Fruit fly (Drosophila melanogaster) whole organism, embryonic: ENCODE data around the gene VhaSFD.

ENCODE experiments used
- Adf1 ChIP-seq: fragments of 200-800 bp; sonication (Bioruptor generic); IDR thresholded peaks from 2 replicates; pipeline ENCODE4 v1.3.6; 2022; ENCODE audit warnings: missing biosample characterization, missing genetic modification characterization
- BEAF-32 ChIP-seq: fragments of 200-800 bp; sonication (Bioruptor generic); optimal IDR thresholded peaks from 3 replicates; lab custom pipeline; 2017; ENCODE audit warnings: missing biosample characterization, missing genetic modification characterization, mild to moderate bottlenecking, moderate library complexity, missing genetic modification reagents
- Blimp-1 ChIP-seq: fragments of 200-800 bp; sonication (Bioruptor generic); optimal IDR thresholded peaks from 3 replicates; lab custom pipeline; 2018; ENCODE audit warnings: missing biosample characterization, missing genetic modification characterization, mild to moderate bottlenecking, moderate library complexity, missing genetic modification reagents
- CG10267 ChIP-seq: fragments of 200-800 bp; sonication (Bioruptor generic); optimal IDR thresholded peaks from 2 replicates; lab custom pipeline; 2018; ENCODE audit warnings: missing biosample characterization, mild to moderate bottlenecking, missing genetic modification characterization, moderate library complexity
- CG12299 ChIP-seq: fragments of 200-800 bp; sonication (Bioruptor generic); optimal IDR thresholded peaks from 2 replicates; lab custom pipeline; 2018; ENCODE audit warnings: missing biosample characterization, mild to moderate bottlenecking, missing genetic modification characterization
- CG14710 ChIP-seq: fragments of 200-800 bp; sonication (Bioruptor generic); optimal IDR thresholded peaks from 3 replicates; lab custom pipeline; 2019; ENCODE audit warnings: missing biosample characterization, mild to moderate bottlenecking, missing genetic modification characterization, moderate library complexity
- CG15269 ChIP-seq: fragments of 200-800 bp; sonication (Bioruptor generic); optimal IDR thresholded peaks from 2 replicates; lab custom pipeline; 2018; ENCODE audit warnings: missing biosample characterization, mild to moderate bottlenecking, missing genetic modification characterization, moderate library complexity
- CG15514 ChIP-seq: fragments of 200-800 bp; sonication (Bioruptor generic); optimal IDR thresholded peaks from 3 replicates; lab custom pipeline; 2017; ENCODE audit warnings: missing biosample characterization, missing genetic modification characterization, mild to moderate bottlenecking, moderate library complexity, missing genetic modification reagents
- CG18262 ChIP-seq: fragments of 200-800 bp; optimal IDR thresholded peaks from 3 replicates; lab custom pipeline; 2019; ENCODE audit warnings: missing biosample characterization, mild to moderate bottlenecking, missing genetic modification characterization, moderate library complexity
- CG2116 ChIP-seq: fragments of 200-800 bp; sonication (Bioruptor generic); optimal IDR thresholded peaks from 3 replicates; lab custom pipeline; 2018; ENCODE audit warnings: missing biosample characterization, mild to moderate bottlenecking, missing genetic modification characterization
- CG2202 ChIP-seq: fragments of 200-800 bp; sonication (Bioruptor generic); optimal IDR thresholded peaks from 2 replicates; lab custom pipeline; 2018; ENCODE audit warnings: missing biosample characterization, mild to moderate bottlenecking, missing genetic modification characterization
- CG3407 ChIP-seq: fragments of 200-800 bp; sonication (Bioruptor generic); optimal IDR thresholded peaks from 2 replicates; lab custom pipeline; 2018; ENCODE audit warnings: missing biosample characterization, mild to moderate bottlenecking, missing genetic modification characterization
- CG3847 ChIP-seq: fragments of 200-800 bp; sonication (Bioruptor generic); IDR thresholded peaks from 2 replicates; pipeline ENCODE4 v1.3.6; 2022; ENCODE audit warnings: missing biosample characterization, missing genetic modification characterization
- CG4617 ChIP-seq: fragments of 200-800 bp; sonication (Bioruptor generic); optimal IDR thresholded peaks from 3 replicates; lab custom pipeline; 2016; ENCODE audit warnings: missing biosample characterization, missing genetic modification characterization, borderline replicate concordance
- CG4707 ChIP-seq: fragments of 200-800 bp; sonication (Bioruptor generic); optimal IDR thresholded peaks from 2 replicates; lab custom pipeline; 2018; ENCODE audit warnings: missing biosample characterization, mild to moderate bottlenecking, missing genetic modification characterization, moderate library complexity
- CG6654 ChIP-seq: fragments of 200-800 bp; sonication (Bioruptor generic); optimal IDR thresholded peaks from 2 replicates; lab custom pipeline; 2017; ENCODE audit warnings: missing biosample characterization, mild to moderate bottlenecking, missing genetic modification characterization
- CG7271 ChIP-seq: fragments of 200-800 bp; sonication (Bioruptor generic); optimal IDR thresholded peaks from 2 replicates; lab custom pipeline; 2018; ENCODE audit warnings: missing biosample characterization, mild to moderate bottlenecking, missing genetic modification characterization, moderate library complexity
- CG9727 ChIP-seq: fragments of 200-800 bp; sonication (Bioruptor generic); optimal IDR thresholded peaks from 3 replicates; lab custom pipeline; 2017; ENCODE audit warnings: missing biosample characterization, mild to moderate bottlenecking, missing genetic modification characterization
- Dbx ChIP-seq: fragments of 200-800 bp; sonication (Bioruptor generic); IDR thresholded peaks from 3 replicates; pipeline ENCODE4 v1.3.6; 2022; ENCODE audit warnings: missing biosample characterization, missing genetic modification characterization
- Doc2 ChIP-seq: fragments of 200-800 bp; sonication (Bioruptor generic); IDR thresholded peaks from 2 replicates; pipeline ENCODE4 v1.3.6; 2022; ENCODE audit warnings: missing biosample characterization, missing genetic modification characterization
- HLH54F ChIP-seq: fragments of 200-800 bp; sonication (Bioruptor generic); optimal IDR thresholded peaks from 3 replicates; lab custom pipeline; 2016; ENCODE audit warnings: missing biosample characterization, missing genetic modification characterization
- HmgD ChIP-seq: fragments of 200-800 bp; sonication (Bioruptor generic); optimal IDR thresholded peaks from 3 replicates; lab custom pipeline; 2016; ENCODE audit warnings: missing biosample characterization, missing genetic modification characterization
- Jarid2 ChIP-seq: fragments of 200-800 bp; sonication (Bioruptor generic); optimal IDR thresholded peaks from 3 replicates; lab custom pipeline; 2017; ENCODE audit warnings: mild to moderate bottlenecking, missing biosample characterization, missing genetic modification reagents, missing genetic modification characterization
- Lhr ChIP-seq: fragments of 200-800 bp; sonication (Bioruptor generic); optimal IDR thresholded peaks from 3 replicates; lab custom pipeline; 2017; ENCODE audit warnings: mild to moderate bottlenecking, missing biosample characterization, missing genetic modification reagents, missing genetic modification characterization
- MBD-R2 ChIP-seq: fragments of 200-800 bp; sonication (Bioruptor generic); IDR thresholded peaks from 2 replicates; pipeline ENCODE4 v1.3.6; 2022; ENCODE audit warnings: missing biosample characterization, missing genetic modification characterization
- Mes4 ChIP-seq: fragments of 200-800 bp; sonication (Bioruptor generic); optimal IDR thresholded peaks from 2 replicates; lab custom pipeline; 2016; ENCODE audit warnings: missing biosample characterization, missing genetic modification characterization
- NFAT ChIP-seq: fragments of 200-800 bp; sonication (Bioruptor generic); IDR thresholded peaks from 2 replicates; pipeline ENCODE4 v1.3.6; 2022; ENCODE audit warnings: missing biosample characterization, missing genetic modification characterization
- NfI ChIP-seq: fragments of 200-800 bp; sonication (Bioruptor generic); optimal IDR thresholded peaks from 3 replicates; lab custom pipeline; 2018; ENCODE audit warnings: missing biosample characterization, mild to moderate bottlenecking, missing genetic modification characterization, moderate library complexity
- Oli ChIP-seq: fragments of 200-800 bp; sonication (Bioruptor generic); optimal IDR thresholded peaks from 2 replicates; lab custom pipeline; 2018; ENCODE audit warnings: missing biosample characterization, mild to moderate bottlenecking, missing genetic modification characterization, moderate library complexity
- Optix ChIP-seq: fragments of 200-800 bp; sonication (Bioruptor generic); IDR thresholded peaks from 3 replicates; pipeline ENCODE4 v1.3.6; 2022; ENCODE audit warnings: missing biosample characterization, missing genetic modification characterization
- PHDP ChIP-seq: fragments of 200-800 bp; sonication (Bioruptor generic); optimal IDR thresholded peaks from 3 replicates; lab custom pipeline; 2018; ENCODE audit warnings: missing biosample characterization, mild to moderate bottlenecking, missing genetic modification characterization, moderate library complexity
- Six4 ChIP-seq: fragments of 200-800 bp; sonication (Bioruptor generic); optimal IDR thresholded peaks from 2 replicates; lab custom pipeline; 2016; ENCODE audit warnings: missing biosample characterization, missing genetic modification characterization
- Trl ChIP-seq, 3 experiments: fragments of >200 bp in 2 of 3; fragments of 200-800 bp in 1 of 3; sonication (Bioruptor generic) in 1 of 3; optimal IDR thresholded peaks; 2 replicates in 1 of 3; 3 replicates in 2 of 3; lab custom pipeline; 2016 to 2017; ENCODE audit warnings: missing biosample characterization in 1 of 3, missing genetic modification characterization in 1 of 3
- YL-1 ChIP-seq: fragments of 200-800 bp; sonication (Bioruptor generic); optimal IDR thresholded peaks from 3 replicates; lab custom pipeline; 2017; ENCODE audit warnings: missing biosample characterization, mild to moderate bottlenecking, missing genetic modification characterization
- ci ChIP-seq: fragments of 200-800 bp; sonication (Bioruptor generic); IDR thresholded peaks from 3 replicates; pipeline ENCODE4 v1.3.6; 2022; ENCODE audit warnings: missing biosample characterization, missing genetic modification characterization
- corto ChIP-seq: fragments of 200-800 bp; sonication (Bioruptor generic); optimal IDR thresholded peaks from 2 replicates; lab custom pipeline; 2016; ENCODE audit warnings: missing biosample characterization, mild to moderate bottlenecking, missing genetic modification characterization, moderate library complexity
- dm ChIP-seq: fragments of 200-800 bp; sonication (Bioruptor generic); optimal IDR thresholded peaks from 3 replicates; lab custom pipeline; 2016; ENCODE audit warnings: missing biosample characterization, missing genetic modification characterization
- gfzf ChIP-seq: fragments of 200-800 bp; sonication (Bioruptor generic); optimal IDR thresholded peaks from 2 replicates; lab custom pipeline; 2016; ENCODE audit warnings: missing biosample characterization, mild to moderate bottlenecking, missing genetic modification characterization, moderate library complexity
- ham ChIP-seq: fragments of 200-800 bp; sonication (Bioruptor generic); IDR thresholded peaks from 2 replicates; pipeline ENCODE4 v1.3.6; 2022; ENCODE audit warnings: missing biosample characterization, missing genetic modification characterization
- nmo ChIP-seq: fragments of 200-800 bp; sonication (Bioruptor generic); optimal IDR thresholded peaks from 2 replicates; lab custom pipeline; 2018; ENCODE audit warnings: missing biosample characterization, mild to moderate bottlenecking, missing genetic modification characterization, moderate library complexity
- nom ChIP-seq: fragments of 200-800 bp; sonication (Bioruptor generic); optimal IDR thresholded peaks from 2 replicates; lab custom pipeline; 2017; ENCODE audit warnings: missing biosample characterization, missing genetic modification characterization, mild to moderate bottlenecking, moderate library complexity, missing genetic modification reagents
- oc ChIP-seq: fragments of 200-800 bp; sonication (Bioruptor generic); optimal IDR thresholded peaks from 2 replicates; lab custom pipeline; 2018; ENCODE audit warnings: missing biosample characterization, mild to moderate bottlenecking, missing genetic modification characterization, moderate library complexity
- phol ChIP-seq: fragments of 200-800 bp; sonication (Bioruptor generic); optimal IDR thresholded peaks from 3 replicates; lab custom pipeline; 2018; ENCODE audit warnings: missing biosample characterization, mild to moderate bottlenecking, missing genetic modification characterization, moderate library complexity
- pzg ChIP-seq: fragments of 200-800 bp; sonication (Bioruptor generic); optimal IDR thresholded peaks from 3 replicates; lab custom pipeline; 2018; ENCODE audit warnings: missing biosample characterization, mild to moderate bottlenecking, missing genetic modification characterization, moderate library complexity
- slp2 ChIP-seq: fragments of 200-800 bp; sonication (Bioruptor generic); optimal IDR thresholded peaks from 2 replicates; lab custom pipeline; 2016; ENCODE audit warnings: missing biosample characterization, missing genetic modification characterization
- so ChIP-seq: fragments of 200-800 bp; sonication (Bioruptor generic); IDR thresholded peaks from 3 replicates; pipeline ENCODE4 v1.3.6; 2022; ENCODE audit warnings: missing biosample characterization, missing genetic modification characterization
- ssp ChIP-seq: fragments of 200-800 bp; sonication (Bioruptor generic); IDR thresholded peaks from 2 replicates; pipeline ENCODE4 v1.3.6; 2022; ENCODE audit warnings: missing biosample characterization, missing genetic modification characterization
- tio ChIP-seq: fragments of 200-800 bp; sonication (Bioruptor generic); optimal IDR thresholded peaks from 2 replicates; lab custom pipeline; 2017; ENCODE audit warnings: missing biosample characterization, missing genetic modification characterization, inconsistent platforms
- twi ChIP-seq: fragments of 200-800 bp; optimal IDR thresholded peaks from 2 replicates; lab custom pipeline; 2019; ENCODE audit warnings: missing biosample characterization, mild to moderate bottlenecking, missing genetic modification characterization, moderate library complexity

VhaSFD gene

DNA sequence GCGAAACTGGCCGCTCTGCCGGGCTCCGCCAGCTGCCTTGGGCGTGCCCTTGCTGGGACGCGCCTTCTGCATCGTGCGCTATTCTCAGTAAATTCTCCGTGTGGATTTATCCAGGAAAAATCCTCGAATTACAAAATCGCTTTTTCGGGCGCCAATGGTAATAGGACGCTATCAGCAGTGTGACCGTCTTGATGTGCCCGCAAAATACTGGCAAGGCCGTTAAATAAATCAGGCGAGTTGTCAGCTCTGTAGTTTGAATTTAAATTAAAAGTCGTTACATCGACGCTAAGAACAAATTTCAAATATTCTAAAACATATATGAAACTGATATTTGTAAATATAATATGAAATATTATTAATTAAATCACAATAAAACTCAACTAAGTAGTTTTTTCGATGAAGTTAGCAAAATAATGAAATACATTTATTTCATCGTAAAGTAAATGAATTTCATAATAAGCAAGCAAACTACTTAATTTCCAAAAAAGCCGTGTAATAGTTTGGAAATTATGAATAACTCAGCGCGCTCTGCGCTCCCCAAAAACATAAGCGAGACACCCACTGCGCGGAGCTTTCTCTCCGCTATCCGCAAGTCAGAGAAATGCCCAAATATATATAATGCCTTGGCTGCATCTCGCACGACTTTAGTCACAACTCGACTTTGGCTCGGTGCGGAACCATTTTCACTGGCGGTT lies 10.7 kb upstream of the VhaSFD start, which contains the start of the genes glu and ChLD3 (continued):
- TF ChIP-seq pzg (GFP tag; lab: Kevin White, UChicago), result peak; percentile 72
- no peak for TF ChIP-seq Mes4 (GFP tag; lab: Kevin White, UChicago)
- no peak for TF ChIP-seq tio
- no peak for TF ChIP-seq corto (GFP tag; lab: Kevin White, UChicago)
- TF ChIP-seq Oli (tag; lab: Kevin White, UChicago), result no peak
- TF ChIP-seq CG10267, result peak; percentile 41
- peak; percentile 11 for TF ChIP-seq CG4617 (GFP tag; lab: Kevin White, UChicago)
- TF ChIP-seq CG14710 (tag; lab: Kevin White, UChicago), result peak; percentile 38
- no peak for TF ChIP-seq CG6654 (GFP tag; lab: Kevin White, UChicago)
- no peak for TF ChIP-seq Dbx
- no peak for TF ChIP-seq CG15269 (tag; lab: Kevin White, UChicago)
- no peak for TF ChIP-seq ssp (GFP tag; lab: Robert Waterston, UW)
- no peak for TF ChIP-seq Blimp-1
- no peak for TF ChIP-seq CG12299 (tag; lab: Kevin White, UChicago)
- TF ChIP-seq CG15514, result peak; percentile 34
- peak; percentile 82 for TF ChIP-seq gfzf (GFP tag; lab: Kevin White, UChicago)
- peak; percentile 87 for TF ChIP-seq MBD-R2
- TF ChIP-seq nom, result no peak
- peak; percentile 15 for TF ChIP-seq CG2116 (GFP tag; lab: Kevin White, UChicago)
- peak; percentile 35; the same call in 1 of the 2 replicates for TF ChIP-seq CG3847
- no peak for TF ChIP-seq ham (GFP tag; lab: Robert Waterston, UW)
- TF ChIP-seq Adf1 (GFP tag; lab: Robert Waterston, UW), result no peak
- TF ChIP-seq Trl (optimal IDR thresholded peaks at IDR 0.05; lab: Kevin White, UChicago), result no peak
- TF ChIP-seq Trl (GFP tag; optimal IDR thresholded peaks at IDR 0.05; lab: Kevin White, UChicago), result no peak
- no peak for TF ChIP-seq PHDP (tag; lab: Kevin White, UChicago)
- peak; percentile 72 for TF ChIP-seq Lhr (GFP tag; lab: Kevin White, UChicago)
- TF ChIP-seq HLH54F, result no peak
- TF ChIP-seq slp2, result no peak
- no peak for TF ChIP-seq so (GFP tag; lab: Robert Waterston, UW)
- no peak for TF ChIP-seq CG9727 (GFP tag; lab: Kevin White, UChicago)
- TF ChIP-seq CG4707 (GFP tag; lab: Kevin White, UChicago), result no peak
- no peak for TF ChIP-seq dm
- peak; percentile 28 for TF ChIP-seq phol (tag; lab: Kevin White, UChicago)
- peak; percentile 10; the same call in 1 of the 3 replicates for TF ChIP-seq ci (GFP tag; lab: Robert Waterston, UW)
- TF ChIP-seq NFAT (GFP tag; lab: Robert Waterston, UW), result no peak
- TF ChIP-seq Six4, result no peak
- TF ChIP-seq twi (tag; lab: Kevin White, UChicago), result no peak
- TF ChIP-seq CG7271 (tag; lab: Kevin White, UChicago), result no peak
- no peak for TF ChIP-seq Optix (GFP tag; lab: Robert Waterston, UW)
- no peak for TF ChIP-seq oc
- no peak for TF ChIP-seq Doc2 (GFP tag; lab: Robert Waterston, UW)
- no peak for TF ChIP-seq HmgD
- TF ChIP-seq CG2202, result no peak
- TF ChIP-seq CG18262 (tag; lab: Kevin White, UChicago), result no peak
- TF ChIP-seq YL-1 (GFP tag; lab: Kevin White, UChicago), result peak; percentile 5
- TF ChIP-seq Jarid2, result no peak
- TF ChIP-seq BEAF-32 (GFP tag; lab: Kevin White, UChicago), result peak; percentile 24
- TF ChIP-seq CG3407 (GFP tag; lab: Kevin White, UChicago), result no peak
- no peak for TF ChIP-seq nmo
- no peak for TF ChIP-seq NfI
